Worm (Caenorhabditis elegans) whole organism, early embryonic: ENCODE results near the gene W02H5.2.
A peak's percentile ranks its signal among the peaks of the same experiment; 100 is the strongest.
"Not testable (repeated sequence)": the region's sequence is repeated elsewhere in the genome, so short reads cannot be mapped to it uniquely, and the experiment has no call there.

Source experiments
- B0310.2 ChIP-seq: sonication (generic microtip); optimal IDR thresholded peaks from 2 replicates; lab custom pipeline; 2016; ENCODE audit warnings: mild to moderate bottlenecking, missing genetic modification characterization, missing compliant biosample characterization
- F13C5.2 ChIP-seq: sonication (generic microtip); optimal IDR thresholded peaks from 2 replicates; lab custom pipeline; 2017; ENCODE audit warnings: mild to moderate bottlenecking, missing genetic modification characterization, inconsistent platforms, missing compliant biosample characterization
- aly-1 ChIP-seq: sonication (generic microtip); optimal IDR thresholded peaks from 2 replicates; lab custom pipeline; 2016; ENCODE audit warnings: missing genetic modification characterization, missing compliant biosample characterization
- ama-1 ChIP-seq: fragments of 150-350 bp; optimal IDR thresholded peaks from 2 replicates; lab custom pipeline; 2014
- ceh-13 ChIP-seq: fragments of 200-800 bp; sonication (Bioruptor generic); optimal IDR thresholded peaks from 2 replicates; lab custom pipeline; 2018; ENCODE audit warnings: mild to moderate bottlenecking, missing genetic modification characterization, missing compliant biosample characterization
- ceh-36 ChIP-seq: sonication (generic microtip); optimal IDR thresholded peaks from 2 replicates; lab custom pipeline; 2016; ENCODE audit warnings: missing genetic modification characterization, inconsistent platforms, missing compliant biosample characterization
- ets-7 ChIP-seq: sonication (generic microtip); optimal IDR thresholded peaks from 2 replicates; lab custom pipeline; 2016; ENCODE audit warnings: missing genotype, missing genetic modification characterization, missing compliant biosample characterization
- hmbx-1 ChIP-seq: sonication (generic microtip); optimal IDR thresholded peaks from 2 replicates; lab custom pipeline; 2016; ENCODE audit warnings: mild to moderate bottlenecking, missing genetic modification characterization, missing compliant biosample characterization
- hmg-4 ChIP-seq: fragments of 200-800 bp; sonication (Bioruptor generic); optimal IDR thresholded peaks from 2 replicates; lab custom pipeline; 2018; ENCODE audit warnings: mild to moderate bottlenecking, missing genetic modification characterization, missing compliant biosample characterization
- hnd-1 ChIP-seq: sonication (generic microtip); optimal IDR thresholded peaks from 2 replicates; lab custom pipeline; 2016; ENCODE audit warnings: missing genetic modification characterization, missing compliant biosample characterization
- pes-1 ChIP-seq: fragments of 200-800 bp; sonication (Bioruptor generic); IDR thresholded peaks from 2 replicates; pipeline ENCODE4 v1.3.6; 2022; ENCODE audit warnings: missing genetic modification reagents, missing genetic modification characterization, missing compliant biosample characterization
- scrt-1 ChIP-seq: fragments of 200-800 bp; sonication (Bioruptor generic); IDR thresholded peaks from 2 replicates; pipeline ENCODE4 v1.3.6; 2022; ENCODE audit warnings: missing genetic modification characterization, missing compliant biosample characterization
- sea-1 ChIP-seq: fragments of 200-800 bp; sonication (Bioruptor generic); conservative IDR thresholded peaks from 2 replicates; pipeline ENCODE4 v1.3.6; 2022; ENCODE audit warnings: missing genetic modification characterization, missing compliant biosample characterization
- tbx-11 ChIP-seq: fragments of 200-800 bp; sonication (Bioruptor generic); IDR thresholded peaks from 2 replicates; pipeline ENCODE4 v1.3.6; 2022; ENCODE audit warnings: missing genetic modification characterization, missing compliant biosample characterization
- tbx-37 ChIP-seq: fragments of 200-800 bp; sonication (Bioruptor generic); conservative IDR thresholded peaks from 2 replicates; pipeline ENCODE4 v1.3.6; 2022; ENCODE audit warnings: missing genetic modification reagents, missing genetic modification characterization, missing compliant biosample characterization
- tra-4 ChIP-seq: sonication (generic microtip); optimal IDR thresholded peaks from 2 replicates; lab custom pipeline; 2017; ENCODE audit warnings: missing genetic modification characterization, missing compliant biosample characterization

Gene W02H5.2

DNA sequence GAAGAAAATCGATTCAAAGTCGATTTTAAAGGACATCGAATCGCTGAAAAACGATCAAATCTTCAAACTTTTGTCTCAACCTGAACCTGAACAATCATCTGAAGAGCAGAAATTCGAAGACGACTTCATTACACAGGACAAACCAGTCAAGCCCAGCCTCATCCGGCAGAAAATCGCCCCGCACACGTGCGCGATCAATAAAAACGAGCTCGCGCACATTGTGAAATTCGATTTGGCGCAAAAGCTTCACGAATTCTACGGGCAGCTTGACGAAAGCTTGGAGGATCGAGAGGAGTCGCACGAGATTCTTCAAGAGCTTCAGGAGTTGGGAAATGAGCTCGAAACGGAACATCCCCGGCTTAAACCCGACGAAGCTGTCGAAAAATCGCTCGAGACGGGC, at the start of gene W02H5.2:
Gene W02H5.2 (plus strand): TSS at position 301 of the 400 bp plus-strand sequence.
- TF ChIP-seq pes-1: no peak
- TF ChIP-seq hnd-1 (tag; lab: Kevin White, UChicago): no peak

DNA sequence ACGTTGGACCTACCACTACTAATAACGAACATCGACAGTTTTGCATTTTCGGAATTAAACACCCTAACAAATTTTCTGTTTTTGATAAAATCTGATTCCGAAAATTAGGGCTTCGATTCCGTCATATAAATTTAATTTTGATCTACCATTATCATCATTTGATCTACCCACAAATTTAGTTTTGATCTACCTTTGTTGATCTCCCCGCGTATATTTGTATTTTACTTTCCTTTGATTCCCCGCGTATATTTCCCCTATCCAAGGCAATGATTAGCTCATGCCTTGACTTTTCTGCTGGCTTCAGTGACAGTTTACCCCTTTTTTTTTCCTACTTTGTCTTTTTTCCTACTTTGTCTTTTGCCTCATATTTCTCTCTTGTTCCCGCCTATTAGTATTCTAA, 49.3 kb upstream of the W02H5.2 start:
- TF ChIP-seq scrt-1 (no peak), sea-1 (no peak), tbx-11 (GFP tag; lab: Robert Waterston, UW) (no peak), B0310.2 (tag; lab: Kevin White, UChicago) (no peak), tra-4 (tag; lab: Kevin White, UChicago) (no peak), ama-1 (lab: Kevin White, UChicago) (no peak), hmg-4 (no peak), ets-7 (tag; lab: Kevin White, UChicago) (no peak), F13C5.2 (tag; lab: Kevin White, UChicago) (no peak), tbx-37 (GFP tag; lab: Robert Waterston, UW) (no peak), aly-1 (no peak), ceh-13 (GFP tag; lab: Kevin White, UChicago) (no peak), ceh-36 (tag; lab: Kevin White, UChicago) (no peak), pes-1 (no peak)

DNA sequence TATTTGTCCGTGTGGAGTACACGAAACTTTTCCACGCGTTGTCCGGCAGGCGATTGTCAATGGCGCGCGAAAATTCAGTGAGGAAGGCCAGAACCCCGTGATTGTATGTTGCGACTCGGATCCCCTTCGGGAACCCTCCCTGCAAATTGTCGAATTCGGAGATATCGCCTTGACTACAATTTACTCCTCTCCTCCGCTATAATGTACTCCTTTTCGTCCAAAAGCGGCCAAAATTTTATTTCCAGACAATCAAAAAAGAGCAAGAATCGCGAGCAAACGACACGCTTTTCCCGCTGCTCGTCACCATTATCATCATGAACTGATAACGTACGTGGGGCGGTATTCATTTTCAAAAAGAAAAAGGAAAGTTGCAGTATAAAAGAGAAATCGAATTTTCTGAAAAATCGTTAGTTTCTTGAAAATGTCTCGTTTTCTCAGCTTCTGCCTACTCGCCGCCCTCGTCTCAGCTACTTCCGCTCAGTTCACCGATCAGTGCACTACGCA, 46.9 kb upstream of the W02H5.2 start, which contains the start of gene irg-3:
Gene irg-3 (plus strand): TSS at position 419 of the 504 bp plus-strand sequence.
- TF ChIP-seq ceh-13 (GFP tag; lab: Kevin White, UChicago) (no peak), sea-1 (no peak), F13C5.2 (tag; lab: Kevin White, UChicago) (no peak), B0310.2 (tag; lab: Kevin White, UChicago) (no peak)

ce11 chrV:2595720-2596119, 43.4 kb upstream of the W02H5.2 start:
- TF ChIP-seq hmg-4 (no peak), sea-1 (no peak), scrt-1 (no peak), aly-1 (no peak), ceh-13 (GFP tag; lab: Kevin White, UChicago) (no peak), tra-4 (tag; lab: Kevin White, UChicago) (no peak), tbx-11 (GFP tag; lab: Robert Waterston, UW) (no peak)

DNA sequence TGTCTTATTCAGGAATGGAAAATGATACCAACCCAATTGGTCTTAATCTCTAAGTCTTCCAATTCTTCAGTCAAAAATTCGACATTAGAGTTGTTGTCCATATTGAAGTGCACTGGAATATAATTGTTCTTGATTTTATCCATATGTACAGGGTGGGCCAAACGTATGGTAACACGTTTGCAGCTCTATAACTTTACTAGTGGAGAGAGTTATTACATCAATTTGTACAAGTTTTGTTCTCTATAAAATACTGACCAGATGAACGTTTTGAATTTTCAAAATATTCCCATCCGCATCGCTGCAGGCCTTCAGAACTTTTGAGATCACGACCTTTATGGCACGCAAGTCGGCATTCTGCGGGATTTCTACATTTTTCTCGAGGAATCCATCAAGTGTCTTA, 40.3 kb upstream of the W02H5.2 start, which contains the start of gene F53E10.5:
Gene F53E10.5 (minus strand): TSS at position 101 of the 400 bp plus-strand sequence.
- not testable (repeated sequence) for TF ChIP-seq sea-1; hmbx-1; tra-4 (tag; lab: Kevin White, UChicago)

DNA sequence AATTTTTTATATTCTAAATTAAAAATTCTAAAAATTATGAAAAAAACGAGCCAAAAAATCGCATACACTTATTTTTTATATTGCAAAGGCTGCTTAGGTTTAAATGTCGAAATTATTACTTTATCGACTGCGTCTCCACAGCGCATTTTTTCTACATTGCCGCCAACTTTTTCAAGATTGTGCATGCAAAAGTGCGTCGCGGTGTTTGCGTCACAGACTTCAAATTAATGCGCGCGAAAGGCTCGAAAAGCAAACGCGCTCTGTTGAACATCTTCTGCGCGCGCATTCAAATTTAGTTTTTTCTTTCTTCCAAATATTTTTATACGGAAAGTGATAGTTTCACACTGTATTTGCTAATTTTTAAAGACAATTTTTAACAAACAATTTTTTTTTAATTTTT, 38.6 kb upstream of the W02H5.2 start:
- TF ChIP-seq hnd-1 (tag; lab: Kevin White, UChicago) (no peak), ceh-36 (tag; lab: Kevin White, UChicago) (no peak), scrt-1 (no peak), F13C5.2 (tag; lab: Kevin White, UChicago) (peak; percentile 4), ceh-13 (GFP tag; lab: Kevin White, UChicago) (no peak), hmbx-1 (no peak), tra-4 (tag; lab: Kevin White, UChicago) (no peak), pes-1 (peak; percentile 52; the same call in 1 of the 2 replicates), tbx-11 (GFP tag; lab: Robert Waterston, UW) (0 out of 2 replicates have a peak, but pooled peaks have one; percentile 18)

DNA sequence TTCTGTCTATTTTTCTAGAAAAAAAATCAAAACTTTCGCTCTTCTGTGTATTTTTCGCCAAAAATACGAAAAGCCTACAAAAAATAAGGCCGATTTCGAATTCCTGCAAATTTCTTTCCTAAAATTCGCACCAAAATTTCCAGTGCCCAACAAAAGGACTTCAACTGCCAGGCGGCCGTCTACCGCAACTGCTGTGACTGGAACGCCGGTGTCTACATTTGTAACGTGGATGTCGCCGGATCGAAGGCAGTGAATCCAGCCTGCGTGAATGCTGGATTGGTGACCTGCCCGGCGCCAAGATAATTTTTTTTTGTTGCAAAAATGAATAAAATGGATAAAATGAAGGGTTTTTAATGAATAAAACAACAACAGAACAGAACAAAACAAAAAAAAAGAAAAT, 37.3 kb upstream of the W02H5.2 start:
- no peak for TF ChIP-seq ets-7 (tag; lab: Kevin White, UChicago)
- no peak for TF ChIP-seq tra-4 (tag; lab: Kevin White, UChicago)
- no peak for TF ChIP-seq B0310.2 (tag; lab: Kevin White, UChicago)
- TF ChIP-seq hmbx-1: no peak
- TF ChIP-seq aly-1: no peak
- TF ChIP-seq ama-1 (lab: Kevin White, UChicago): no peak
- TF ChIP-seq tbx-11 (GFP tag; lab: Robert Waterston, UW): no peak
- no peak for TF ChIP-seq F13C5.2 (tag; lab: Kevin White, UChicago)
- TF ChIP-seq ceh-13 (GFP tag; lab: Kevin White, UChicago): no peak
- no peak for TF ChIP-seq ceh-36 (tag; lab: Kevin White, UChicago)
- TF ChIP-seq sea-1: no peak
- no peak for TF ChIP-seq scrt-1
- TF ChIP-seq hmg-4: no peak

DNA sequence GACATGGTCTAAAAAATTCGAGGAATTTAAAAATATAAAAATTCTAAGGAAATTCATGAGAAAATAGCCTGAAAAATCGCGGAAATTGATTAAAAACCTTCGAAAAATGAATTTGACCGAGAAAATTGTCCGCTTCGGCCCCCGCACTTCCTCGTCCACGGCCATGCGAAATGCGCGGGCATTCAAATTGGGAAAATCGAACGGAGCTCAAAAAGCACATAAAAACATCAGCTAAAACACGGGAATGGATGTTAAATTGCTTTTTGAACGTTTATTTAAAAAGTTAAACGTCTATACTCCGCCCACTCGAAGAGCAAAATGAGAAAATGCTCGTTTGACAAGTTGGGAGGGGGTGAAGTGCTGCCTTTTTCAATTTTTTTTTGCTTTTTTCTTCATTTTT, 36.1 kb upstream of the W02H5.2 start, which contains the start of gene F53E10.6:
Gene F53E10.6 (minus strand): TSS at position 8 of the 400 bp plus-strand sequence.
- TF ChIP-seq B0310.2 (tag; lab: Kevin White, UChicago): no peak
- TF ChIP-seq ceh-36 (tag; lab: Kevin White, UChicago): no peak
- TF ChIP-seq tbx-11 (GFP tag; lab: Robert Waterston, UW): 0 out of 2 replicates have a peak, but pooled peaks have one; percentile 16
- peak; percentile 60; the same call in 1 of the 2 replicates for TF ChIP-seq tbx-37 (GFP tag; lab: Robert Waterston, UW)
- no peak for TF ChIP-seq F13C5.2 (tag; lab: Kevin White, UChicago)
- peak; percentile 53; the same call in 1 of the 2 replicates for TF ChIP-seq pes-1

DNA sequence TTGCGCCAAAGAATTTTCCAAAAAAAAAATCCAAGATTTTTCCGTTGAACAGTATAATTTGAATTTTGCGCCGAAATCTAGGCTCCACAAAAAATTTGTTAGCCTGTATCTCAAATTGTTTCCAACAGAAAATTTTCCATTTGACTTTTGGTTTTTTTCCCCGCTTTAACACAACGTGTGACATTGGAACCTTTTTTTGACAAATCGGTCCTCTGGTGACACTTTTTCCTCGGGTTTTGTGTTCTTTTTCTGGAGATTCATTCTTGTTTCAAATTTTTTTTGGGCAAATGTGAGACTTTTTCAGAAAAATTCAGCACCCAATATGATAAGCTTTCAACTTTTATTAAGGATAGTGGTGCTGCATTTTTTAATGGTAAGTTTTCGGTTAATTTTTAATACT, 30.8 kb upstream of the W02H5.2 start, which contains the start of gene acr-17:
Gene acr-17 (plus strand): TSS at position 301 of the 400 bp plus-strand sequence.
- no peak for TF ChIP-seq ets-7 (tag; lab: Kevin White, UChicago)
- TF ChIP-seq F13C5.2 (tag; lab: Kevin White, UChicago): no peak
- TF ChIP-seq sea-1: no peak
- no peak for TF ChIP-seq hnd-1 (tag; lab: Kevin White, UChicago)
